Worm (Caenorhabditis elegans) whole organism, late embryonic: ENCODE measurements around the gene chpf-1.

ENCODE experiments used
- C08G9.2 ChIP-seq: sonication (generic microtip); optimal IDR thresholded peaks from 2 replicates; lab custom pipeline; 2016; ENCODE audit warnings: mild to moderate bottlenecking, missing genetic modification characterization, moderate library complexity, missing compliant biosample characterization
- F13H6.1 ChIP-seq: sonication (generic microtip); optimal IDR thresholded peaks from 2 replicates; lab custom pipeline; 2016; ENCODE audit warnings: missing genetic modification characterization, missing compliant biosample characterization
- K02D7.2 ChIP-seq: sonication (generic microtip); optimal IDR thresholded peaks from 2 replicates; lab custom pipeline; 2017; ENCODE audit warnings: mild to moderate bottlenecking, missing genetic modification characterization, missing compliant biosample characterization
- ama-1 ChIP-seq: fragments of 150-350 bp; optimal IDR thresholded peaks from 2 replicates; lab custom pipeline; 2014
- ceh-14 ChIP-seq: sonication (generic microtip); optimal IDR thresholded peaks from 2 replicates; lab custom pipeline; 2016; ENCODE audit warnings: missing genotype, missing genetic modification characterization, missing compliant biosample characterization
- ceh-18 ChIP-seq: sonication (generic microtip); optimal IDR thresholded peaks from 2 replicates; lab custom pipeline; 2016; ENCODE audit warnings: missing genetic modification characterization, missing compliant biosample characterization
- ceh-19 ChIP-seq: fragments of 200-800 bp; sonication (Bioruptor generic); optimal IDR thresholded peaks from 2 replicates; lab custom pipeline; 2018; ENCODE audit warnings: mild to moderate bottlenecking, missing genetic modification characterization, missing compliant biosample characterization
- ceh-24 ChIP-seq: sonication (generic microtip); optimal IDR thresholded peaks from 2 replicates; lab custom pipeline; 2016; ENCODE audit warnings: mild to moderate bottlenecking, missing genetic modification characterization, missing compliant biosample characterization
- ceh-30 ChIP-seq: fragments of 150-350 bp; optimal IDR thresholded peaks from 2 replicates; lab custom pipeline; 2014; ENCODE audit warnings: missing biosample characterization, missing genetic modification characterization
- ceh-31 ChIP-seq: sonication (generic microtip); optimal IDR thresholded peaks from 2 replicates; lab custom pipeline; 2016; ENCODE audit warnings: missing genetic modification characterization, missing compliant biosample characterization
- ceh-34 ChIP-seq: sonication (generic microtip); optimal IDR thresholded peaks from 2 replicates; lab custom pipeline; 2016; ENCODE audit warnings: mild to moderate bottlenecking, missing genetic modification characterization, missing compliant biosample characterization
- ceh-48 ChIP-seq: sonication (generic microtip); optimal IDR thresholded peaks from 2 replicates; lab custom pipeline; 2016; ENCODE audit warnings: missing genetic modification characterization, inconsistent platforms, missing compliant biosample characterization
- dmd-4 ChIP-seq: sonication (generic microtip); optimal IDR thresholded peaks from 2 replicates; lab custom pipeline; 2016; ENCODE audit warnings: borderline replicate concordance, missing genetic modification characterization, missing compliant biosample characterization
- dve-1 ChIP-seq: sonication (generic microtip); optimal IDR thresholded peaks from 2 replicates; lab custom pipeline; 2017; ENCODE audit warnings: antibody characterized with exemption, mild to moderate bottlenecking, missing genetic modification characterization, missing compliant biosample characterization
- ets-4 ChIP-seq: sonication (generic microtip); optimal IDR thresholded peaks from 2 replicates; lab custom pipeline; 2016; ENCODE audit warnings: missing genetic modification characterization, missing compliant biosample characterization
- eyg-1 ChIP-seq: sonication (generic microtip); optimal IDR thresholded peaks from 2 replicates; lab custom pipeline; 2016; ENCODE audit warnings: missing genotype, missing genetic modification characterization, missing compliant biosample characterization
- fax-1 ChIP-seq: sonication (generic microtip); optimal IDR thresholded peaks from 2 replicates; lab custom pipeline; 2016; ENCODE audit warnings: missing genotype, missing genetic modification characterization, missing compliant biosample characterization
- fkh-6 ChIP-seq: sonication (generic microtip); optimal IDR thresholded peaks from 2 replicates; lab custom pipeline; 2016; ENCODE audit warnings: missing genetic modification characterization, missing compliant biosample characterization
- gmeb-2 ChIP-seq: sonication (generic microtip); optimal IDR thresholded peaks from 2 replicates; lab custom pipeline; 2016; ENCODE audit warnings: missing genetic modification characterization, inconsistent platforms, missing compliant biosample characterization
- hlh-13 ChIP-seq: fragments of 200-800 bp; sonication (Bioruptor generic); optimal IDR thresholded peaks from 2 replicates; lab custom pipeline; 2018; ENCODE audit warnings: mild to moderate bottlenecking, missing genetic modification characterization, missing compliant biosample characterization
- hlh-30 ChIP-seq: sonication (generic microtip); optimal IDR thresholded peaks from 2 replicates; lab custom pipeline; 2017; ENCODE audit warnings: antibody characterized with exemption, missing genetic modification characterization, missing compliant biosample characterization; ENCODE audit not compliant: insufficient read depth
- hlh-6 ChIP-seq: sonication (generic microtip); optimal IDR thresholded peaks from 2 replicates; lab custom pipeline; 2016; ENCODE audit warnings: missing genotype, missing genetic modification characterization, missing compliant biosample characterization
- hlh-8 ChIP-seq: sonication (generic microtip); optimal IDR thresholded peaks from 2 replicates; lab custom pipeline; 2016; ENCODE audit warnings: missing genotype, missing genetic modification characterization, missing compliant biosample characterization
- lim-6 ChIP-seq: sonication (generic microtip); optimal IDR thresholded peaks from 2 replicates; lab custom pipeline; 2016; ENCODE audit warnings: missing genetic modification characterization, missing compliant biosample characterization
- lin-11 ChIP-seq: fragments of 200-800 bp; sonication (Bioruptor generic); optimal IDR thresholded peaks from 2 replicates; lab custom pipeline; 2018; ENCODE audit warnings: mild to moderate bottlenecking, missing genetic modification characterization, missing compliant biosample characterization
- madf-2 ChIP-seq: sonication (generic microtip); optimal IDR thresholded peaks from 2 replicates; lab custom pipeline; 2017; ENCODE audit warnings: missing genetic modification characterization, missing compliant biosample characterization
- nfya-1 ChIP-seq: sonication (generic microtip); optimal IDR thresholded peaks from 2 replicates; lab custom pipeline; 2017; ENCODE audit warnings: missing genetic modification characterization, mild to moderate bottlenecking, missing compliant biosample characterization, antibody characterized with exemption, moderate library complexity
- npax-4 ChIP-seq: sonication (generic microtip); optimal IDR thresholded peaks from 2 replicates; lab custom pipeline; 2016; ENCODE audit warnings: missing genetic modification characterization, missing compliant biosample characterization
- pat-9 ChIP-seq: fragments of 200-800 bp; sonication (Bioruptor generic); optimal IDR thresholded peaks from 2 replicates; lab custom pipeline; 2018; ENCODE audit warnings: mild to moderate bottlenecking, missing genetic modification characterization, moderate library complexity, missing compliant biosample characterization
- pqm-1 ChIP-seq: sonication (generic microtip); optimal IDR thresholded peaks from 2 replicates; lab custom pipeline; 2016; ENCODE audit warnings: missing genetic modification characterization, missing compliant biosample characterization
- ref-2 ChIP-seq: sonication (generic microtip); optimal IDR thresholded peaks from 2 replicates; lab custom pipeline; 2016; ENCODE audit warnings: missing genetic modification characterization, missing compliant biosample characterization
- rnt-1 ChIP-seq: sonication (generic microtip); optimal IDR thresholded peaks from 2 replicates; lab custom pipeline; 2016; ENCODE audit warnings: missing genetic modification characterization, missing compliant biosample characterization
- sdc-2 ChIP-seq: sonication (generic microtip); optimal IDR thresholded peaks from 2 replicates; lab custom pipeline; 2016; ENCODE audit warnings: missing genotype, missing genetic modification characterization, missing compliant biosample characterization
- tbx-2 ChIP-seq: sonication (generic microtip); optimal IDR thresholded peaks from 2 replicates; lab custom pipeline; 2016; ENCODE audit warnings: missing genetic modification characterization, missing compliant biosample characterization
- tbx-7 ChIP-seq: sonication (generic microtip); optimal IDR thresholded peaks from 2 replicates; lab custom pipeline; 2016; ENCODE audit warnings: missing genotype, missing genetic modification characterization, missing compliant biosample characterization
- ttx-3 ChIP-seq: sonication (generic microtip); optimal IDR thresholded peaks from 2 replicates; lab custom pipeline; 2016; ENCODE audit warnings: missing genetic modification reagents, missing genetic modification characterization, missing compliant biosample characterization
- unc-3 ChIP-seq, 2 experiments: fragments of 200-800 bp in 1 of 2; sonication (Bioruptor generic) in 1 of 2; sonication (generic microtip) in 1 of 2; conservative IDR thresholded peaks in 1 of 2; optimal IDR thresholded peaks in 1 of 2; 2 replicates each; pipeline versions ENCODE4 v1.3.6 to Lab custom; 2016 to 2022; ENCODE audit warnings: missing compliant biosample characterization in 2 of 2, missing genetic modification characterization in 2 of 2, missing genetic modification reagents in 1 of 2
- unc-42 ChIP-seq: sonication (generic microtip); optimal IDR thresholded peaks from 2 replicates; lab custom pipeline; 2016; ENCODE audit warnings: missing genotype, missing genetic modification characterization, missing compliant biosample characterization
- unc-55 ChIP-seq: sonication (generic microtip); optimal IDR thresholded peaks from 2 replicates; lab custom pipeline; 2017; ENCODE audit warnings: missing biosample characterization, missing genetic modification reagents, missing genetic modification characterization
- zip-5 ChIP-seq: sonication (generic microtip); optimal IDR thresholded peaks from 2 replicates; lab custom pipeline; 2016; ENCODE audit warnings: missing genetic modification characterization, missing compliant biosample characterization
- ztf-16 ChIP-seq: sonication (generic microtip); optimal IDR thresholded peaks from 2 replicates; lab custom pipeline; 2017; ENCODE audit warnings: missing genetic modification characterization, missing compliant biosample characterization

The chpf-1 gene

DNA sequence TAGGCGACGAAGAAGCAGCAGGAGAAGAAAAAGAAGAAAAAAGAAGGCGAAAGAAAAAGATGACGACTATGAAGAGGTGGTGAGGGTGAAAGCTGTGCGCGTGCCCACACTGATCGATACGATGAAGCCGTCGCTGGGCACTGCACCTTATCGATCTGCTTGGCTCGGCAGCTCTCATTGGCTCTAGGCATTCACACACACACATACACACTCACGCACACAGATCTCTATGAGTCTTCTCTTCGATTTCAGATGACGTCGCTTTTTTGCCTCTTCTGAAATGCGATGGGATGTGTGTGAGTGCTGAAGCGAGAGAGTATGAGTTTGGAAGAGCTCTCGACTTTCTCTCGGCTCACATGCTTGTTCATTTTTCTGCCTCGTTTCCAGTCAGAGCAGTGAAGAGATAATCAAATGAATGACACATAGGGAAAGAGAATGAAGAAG is 28.6 kb downstream of the chpf-1 start:
- TF ChIP-seq nfya-1 (tag; lab: Kevin White, UChicago) (peak; percentile 96), unc-3 (GFP tag; conservative IDR thresholded peaks at IDR 0.05; lab: Robert Waterston, UW) (no peak), unc-3 (tag; optimal IDR thresholded peaks at IDR 0.05; lab: Kevin White, UChicago) (peak; percentile 32), tbx-7 (no peak), hlh-30 (peak; percentile 66), hlh-13 (no peak), ets-4 (tag; lab: Kevin White, UChicago) (no peak), tbx-2 (peak; percentile 37), unc-55 (GFP tag; lab: Kevin White, UChicago) (no peak), npax-4 (tag; lab: Kevin White, UChicago) (no peak), gmeb-2 (no peak), lin-11 (tag; lab: Kevin White, UChicago) (no peak), ceh-31 (tag; lab: Kevin White, UChicago) (peak; percentile 82), ceh-34 (peak; percentile 24), ama-1 (no peak), ceh-24 (tag; lab: Kevin White, UChicago) (no peak), fkh-6 (tag; lab: Kevin White, UChicago) (no peak), lim-6 (tag; lab: Kevin White, UChicago) (no peak), ceh-14 (peak; percentile 83), dve-1 (tag; lab: Kevin White, UChicago) (no peak), ztf-16 (tag; lab: Kevin White, UChicago) (no peak), ceh-19 (peak; percentile 31), dmd-4 (tag; lab: Kevin White, UChicago) (no peak), unc-42 (peak; percentile 96), ceh-48 (tag; lab: Kevin White, UChicago) (peak; percentile 99), pqm-1 (tag; lab: Kevin White, UChicago) (no peak), ceh-18 (tag; lab: Kevin White, UChicago) (peak; percentile 41), K02D7.2 (no peak)

DNA sequence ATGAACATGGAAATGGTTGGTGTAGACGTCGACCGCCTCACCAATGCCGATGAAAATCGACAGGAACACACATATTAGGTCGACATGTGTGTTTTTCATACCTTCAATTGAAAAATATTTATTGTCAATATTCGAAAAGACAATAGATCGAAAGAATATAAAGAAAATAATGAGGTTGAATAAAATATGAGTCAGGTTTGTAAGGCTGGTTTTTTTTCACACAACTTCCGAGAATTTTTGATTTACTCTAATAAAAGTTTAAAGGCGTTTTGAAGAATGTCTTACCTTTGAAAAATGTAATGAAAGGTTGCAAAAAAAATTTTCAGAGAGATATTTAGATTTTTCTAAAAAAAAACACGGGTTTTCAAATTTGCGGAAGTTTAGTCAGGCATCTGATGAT is 29.6 kb downstream of the chpf-1 start, which contains the start of gene egl-3:
egl-3 (minus strand) TSS at position 101 of the 400 bp plus-strand sequence.
- TF ChIP-seq hlh-8 (tag; lab: Kevin White, UChicago), result no peak
- no peak for TF ChIP-seq F13H6.1 (tag; lab: Kevin White, UChicago)
- TF ChIP-seq rnt-1 (tag; lab: Kevin White, UChicago), result no peak
- TF ChIP-seq fax-1, result no peak
- no peak for TF ChIP-seq dve-1 (tag; lab: Kevin White, UChicago)
- TF ChIP-seq C08G9.2 (tag; lab: Kevin White, UChicago), result no peak
- no peak for TF ChIP-seq hlh-30
- TF ChIP-seq pat-9, result no peak
- no peak for TF ChIP-seq hlh-6
- TF ChIP-seq eyg-1 (tag; lab: Kevin White, UChicago), result no peak
- no peak for TF ChIP-seq tbx-2

DNA sequence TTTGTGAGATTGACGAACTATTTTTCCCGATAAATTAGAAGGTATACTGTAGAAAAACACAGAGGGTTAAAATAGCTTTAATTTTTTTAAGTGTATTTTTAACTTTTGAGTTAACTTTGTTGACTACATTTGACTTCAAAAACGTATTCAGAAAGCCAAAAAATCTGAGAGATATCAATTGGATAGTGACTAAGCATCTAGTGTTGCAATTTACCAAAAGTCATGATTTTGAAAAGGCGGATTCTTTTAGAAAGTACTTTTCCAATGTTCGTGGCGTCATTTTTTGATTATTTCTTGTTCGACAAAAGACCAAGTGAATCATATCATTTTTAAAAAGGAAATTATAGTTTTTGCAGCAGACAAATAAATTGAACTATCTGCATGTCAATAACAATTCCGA is 34.4 kb downstream of the chpf-1 start:
- no peak for TF ChIP-seq zip-5 (tag; lab: Kevin White, UChicago)
- TF ChIP-seq C08G9.2 (tag; lab: Kevin White, UChicago), result no peak
- TF ChIP-seq fax-1, result no peak
- no peak for TF ChIP-seq gmeb-2
- no peak for TF ChIP-seq tbx-2
- no peak for TF ChIP-seq eyg-1 (tag; lab: Kevin White, UChicago)

DNA sequence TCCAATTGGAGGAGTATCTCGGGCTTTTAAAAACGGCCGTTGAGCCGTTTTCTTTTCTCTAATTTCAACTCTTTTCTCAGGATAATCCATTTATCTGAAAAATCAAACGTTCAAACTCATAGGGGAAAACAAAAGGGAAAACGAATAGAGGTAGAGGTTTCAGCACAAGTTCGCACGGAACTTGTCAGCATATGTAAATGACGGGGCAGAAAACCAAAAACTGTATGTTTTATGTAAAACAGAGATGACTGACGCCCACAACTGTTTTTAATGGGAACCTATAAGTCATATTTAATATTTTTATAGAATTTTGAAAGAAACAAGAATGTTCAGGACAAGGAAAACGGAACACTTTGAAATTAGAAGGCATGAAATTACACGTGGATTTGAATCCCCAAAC is 36.9 kb downstream of the chpf-1 start, which contains the start of gene C51E3.6:
C51E3.6 (minus strand) TSS at position 101 of the 400 bp plus-strand sequence.
- TF ChIP-seq ref-2 (tag; lab: Kevin White, UChicago), result no peak
- TF ChIP-seq tbx-7, result no peak
- TF ChIP-seq madf-2 (tag; lab: Kevin White, UChicago), result no peak
- no peak for TF ChIP-seq sdc-2 (tag; lab: Kevin White, UChicago)
- no peak for TF ChIP-seq ceh-30 (tag; lab: Kevin White, UChicago)
- no peak for TF ChIP-seq K02D7.2
- TF ChIP-seq ttx-3, result no peak
